Fruit fly (Drosophila melanogaster) whole organism, embryonic: ENCODE measurements around the gene bark.

Experiments used
- CG10274 ChIP-seq: fragments of 200-800 bp; sonication (Bioruptor generic); optimal IDR thresholded peaks from 3 replicates; lab custom pipeline; 2017; ENCODE audit warnings: missing biosample characterization, mild to moderate bottlenecking, missing genetic modification characterization
- CG10321 ChIP-seq: fragments of 200-800 bp; sonication (Bioruptor generic); IDR thresholded peaks from 2 replicates; pipeline ENCODE4 v1.3.6; 2022; ENCODE audit warnings: missing biosample characterization, missing genetic modification characterization
- CG10431 ChIP-seq: fragments of 200-800 bp; sonication (Bioruptor generic); optimal IDR thresholded peaks from 3 replicates; lab custom pipeline; 2018; ENCODE audit warnings: missing biosample characterization, mild to moderate bottlenecking, missing genetic modification characterization
- CG12219 ChIP-seq: fragments of 200-800 bp; sonication (Bioruptor generic); optimal IDR thresholded peaks from 3 replicates; lab custom pipeline; 2018; ENCODE audit warnings: missing biosample characterization, mild to moderate bottlenecking, missing genetic modification characterization
- CG15269 ChIP-seq: fragments of 200-800 bp; sonication (Bioruptor generic); optimal IDR thresholded peaks from 2 replicates; lab custom pipeline; 2018; ENCODE audit warnings: missing biosample characterization, mild to moderate bottlenecking, missing genetic modification characterization, moderate library complexity
- CG17186 ChIP-seq: fragments of 200-800 bp; sonication (Bioruptor generic); optimal IDR thresholded peaks from 3 replicates; lab custom pipeline; 2017; ENCODE audit warnings: missing biosample characterization, missing genetic modification reagents, missing genetic modification characterization
- CG17568 ChIP-seq: fragments of 200-800 bp; sonication (Bioruptor generic); optimal IDR thresholded peaks from 2 replicates; lab custom pipeline; 2018; ENCODE audit warnings: missing biosample characterization, mild to moderate bottlenecking, missing genetic modification characterization, moderate library complexity
- CG17829 ChIP-seq: fragments of 200-800 bp; optimal IDR thresholded peaks from 2 replicates; lab custom pipeline; 2019; ENCODE audit warnings: missing biosample characterization, mild to moderate bottlenecking, missing genetic modification characterization, moderate library complexity
- CG18262 ChIP-seq: fragments of 200-800 bp; optimal IDR thresholded peaks from 3 replicates; lab custom pipeline; 2019; ENCODE audit warnings: missing biosample characterization, mild to moderate bottlenecking, missing genetic modification characterization, moderate library complexity
- CG1832 ChIP-seq: fragments of 200-800 bp; sonication (Bioruptor generic); optimal IDR thresholded peaks from 2 replicates; lab custom pipeline; 2017; ENCODE audit warnings: missing biosample characterization, mild to moderate bottlenecking, missing genetic modification characterization, inconsistent platforms
- CG31441 ChIP-seq: fragments of 200-800 bp; sonication (Bioruptor generic); IDR thresholded peaks from 2 replicates; pipeline ENCODE4 v1.3.6; 2022; ENCODE audit warnings: missing biosample characterization, missing genetic modification characterization
- CG32532 ChIP-seq: fragments of 200-800 bp; sonication (Bioruptor generic); IDR thresholded peaks from 2 replicates; pipeline ENCODE4 v1.3.6; 2022; ENCODE audit warnings: missing biosample characterization, missing genetic modification characterization
- CG33557 ChIP-seq: fragments of 200-800 bp; sonication (Bioruptor generic); optimal IDR thresholded peaks from 2 replicates; lab custom pipeline; 2019; ENCODE audit warnings: missing biosample characterization, mild to moderate bottlenecking, missing genetic modification characterization, moderate library complexity
- CG3726 ChIP-seq: fragments of 200-800 bp; sonication (Bioruptor generic); IDR thresholded peaks from 3 replicates; pipeline ENCODE4, ENCODE4 v1.3.6; 2022; ENCODE audit warnings: missing biosample characterization, missing genetic modification characterization
- CG4424 ChIP-seq: fragments of 200-800 bp; sonication (Bioruptor generic); optimal IDR thresholded peaks from 3 replicates; lab custom pipeline; 2016; ENCODE audit warnings: missing biosample characterization, missing genetic modification characterization
- CG4730 ChIP-seq: fragments of 200-800 bp; sonication (Bioruptor generic); IDR thresholded peaks from 2 replicates; pipeline ENCODE4 v1.3.6; 2022; ENCODE audit warnings: missing biosample characterization, missing genetic modification characterization
- CG6254 ChIP-seq: fragments of 200-800 bp; sonication (Bioruptor generic); optimal IDR thresholded peaks from 3 replicates; lab custom pipeline; 2017; ENCODE audit warnings: mild to moderate bottlenecking, missing biosample characterization, missing genetic modification reagents, missing genetic modification characterization
- CG8944 ChIP-seq: fragments of 200-800 bp; sonication (Bioruptor generic); optimal IDR thresholded peaks from 3 replicates; lab custom pipeline; 2016; ENCODE audit warnings: missing biosample characterization, missing genetic modification characterization
- Deaf1 ChIP-seq: fragments of 200-800 bp; optimal IDR thresholded peaks from 3 replicates; lab custom pipeline; 2019; ENCODE audit warnings: missing biosample characterization, mild to moderate bottlenecking, missing genetic modification characterization, moderate library complexity
- Dll ChIP-seq: fragments of 200-800 bp; sonication (Bioruptor generic); IDR thresholded peaks from 4 replicates; pipeline ENCODE4 v1.3.6; 2022; ENCODE audit warnings: missing biosample characterization, missing genetic modification characterization; ENCODE audit not compliant: partially characterized antibody
- Fer3 ChIP-seq: fragments of 200-800 bp; sonication (Bioruptor generic); optimal IDR thresholded peaks from 2 replicates; lab custom pipeline; 2018; ENCODE audit warnings: missing biosample characterization, mild to moderate bottlenecking, missing genetic modification characterization, moderate library complexity
- MBD-R2 ChIP-seq: fragments of 200-800 bp; sonication (Bioruptor generic); IDR thresholded peaks from 2 replicates; pipeline ENCODE4 v1.3.6; 2022; ENCODE audit warnings: missing biosample characterization, missing genetic modification characterization
- Med ChIP-seq: fragments of 200-800 bp; sonication (Bioruptor generic); peaks from one replicate; lab custom pipeline; 2016; ENCODE audit warnings: missing biosample characterization, missing genetic modification characterization, mild to moderate bottlenecking, inconsistent platforms, moderate library complexity
- Myb ChIP-seq: fragments of 200-800 bp; sonication (Bioruptor generic); optimal IDR thresholded peaks from 2 replicates; lab custom pipeline; 2016; ENCODE audit warnings: missing biosample characterization, missing genetic modification characterization
- Nf-YC ChIP-seq: fragments of 200-800 bp; optimal IDR thresholded peaks from 3 replicates; lab custom pipeline; 2019; ENCODE audit warnings: missing biosample characterization, mild to moderate bottlenecking, missing genetic modification characterization, moderate library complexity
- Ptx1 ChIP-seq: fragments of 200-800 bp; sonication (Bioruptor generic); IDR thresholded peaks from 2 replicates; pipeline ENCODE4 v1.3.6; 2022; ENCODE audit warnings: missing biosample characterization, missing genetic modification characterization
- Rx ChIP-seq: fragments of 200-800 bp; sonication (Bioruptor generic); IDR thresholded peaks from 2 replicates; pipeline ENCODE4 v1.3.6; 2022; ENCODE audit warnings: missing biosample characterization, missing genetic modification characterization
- abd-A ChIP-seq: fragments of 200-800 bp; sonication (Bioruptor generic); optimal IDR thresholded peaks from 3 replicates; lab custom pipeline; 2019; ENCODE audit warnings: missing biosample characterization, mild to moderate bottlenecking, missing genetic modification characterization, moderate library complexity
- amos ChIP-seq: fragments of 200-800 bp; sonication (Bioruptor generic); IDR thresholded peaks from 2 replicates; pipeline ENCODE4 v1.3.6; 2022; ENCODE audit warnings: missing biosample characterization, missing genetic modification characterization; ENCODE audit not compliant: partially characterized antibody
- ap ChIP-seq: fragments of 200-800 bp; sonication (Bioruptor generic); IDR thresholded peaks from 2 replicates; pipeline ENCODE4 v1.3.6; 2022; ENCODE audit warnings: missing biosample characterization, missing genetic modification characterization
- ash1 ChIP-seq: fragments of 200-800 bp; sonication (Bioruptor generic); optimal IDR thresholded peaks from 2 replicates; lab custom pipeline; 2018; ENCODE audit warnings: missing biosample characterization, mild to moderate bottlenecking, missing genetic modification characterization
- bigmax ChIP-seq: fragments of 200-800 bp; sonication (Bioruptor generic); optimal IDR thresholded peaks from 2 replicates; lab custom pipeline; 2018; ENCODE audit warnings: missing biosample characterization, mild to moderate bottlenecking, missing genetic modification characterization
- cg ChIP-seq: fragments of 200-800 bp; sonication (Bioruptor generic); optimal IDR thresholded peaks from 3 replicates; lab custom pipeline; 2019; ENCODE audit warnings: missing biosample characterization, mild to moderate bottlenecking, missing genetic modification characterization, moderate library complexity
- chinmo ChIP-seq: fragments of 200-800 bp; sonication (Bioruptor generic); IDR thresholded peaks from 4 replicates; pipeline ENCODE4 v1.3.6; 2022; ENCODE audit warnings: missing biosample characterization, missing genetic modification characterization; ENCODE audit not compliant: partially characterized antibody
- crol ChIP-seq: fragments of 200-800 bp; sonication (Bioruptor generic); IDR thresholded peaks from 2 replicates; pipeline ENCODE4 v1.3.6; 2022; ENCODE audit warnings: missing biosample characterization, missing genetic modification characterization
- gem ChIP-seq: fragments of 200-800 bp; sonication (Bioruptor generic); optimal IDR thresholded peaks from 2 replicates; lab custom pipeline; 2019; ENCODE audit warnings: missing biosample characterization, mild to moderate bottlenecking, missing genetic modification characterization, moderate library complexity
- gfzf ChIP-seq: fragments of 200-800 bp; sonication (Bioruptor generic); optimal IDR thresholded peaks from 2 replicates; lab custom pipeline; 2016; ENCODE audit warnings: missing biosample characterization, mild to moderate bottlenecking, missing genetic modification characterization, moderate library complexity
- gsb-n ChIP-seq: fragments of 200-800 bp; sonication (Bioruptor generic); optimal IDR thresholded peaks from 3 replicates; lab custom pipeline; 2018; ENCODE audit warnings: missing biosample characterization, mild to moderate bottlenecking, missing genetic modification characterization
- kni ChIP-seq: fragments of 200-800 bp; sonication (Bioruptor generic); optimal IDR thresholded peaks from 3 replicates; lab custom pipeline; 2017; ENCODE audit warnings: mild to moderate bottlenecking, missing biosample characterization, missing genetic modification reagents, missing genetic modification characterization
- lov ChIP-seq, 2 experiments: fragments of 200-800 bp in 1 of 2; fragments of >200 bp in 1 of 2; sonication (Bioruptor generic) in 1 of 2; IDR thresholded peaks in 1 of 2; optimal IDR thresholded peaks in 1 of 2; 2 replicates in 1 of 2; 3 replicates in 1 of 2; pipeline versions ENCODE4 v1.3.6 to Lab custom; 2017 to 2022; ENCODE audit warnings: missing biosample characterization in 1 of 2, missing genetic modification characterization in 1 of 2
- scrt ChIP-seq: fragments of 200-800 bp; sonication (Bioruptor generic); optimal IDR thresholded peaks from 2 replicates; lab custom pipeline; 2018; ENCODE audit warnings: missing biosample characterization, mild to moderate bottlenecking, missing genetic modification characterization, moderate library complexity
- sens ChIP-seq: fragments of 200-800 bp; sonication (Bioruptor generic); peaks from one replicate; lab custom pipeline; 2016; ENCODE audit warnings: missing biosample characterization, missing genetic modification characterization
- sens-2 ChIP-seq: fragments of 200-800 bp; sonication (Bioruptor generic); IDR thresholded peaks from 2 replicates; pipeline ENCODE4 v1.3.6; 2022; ENCODE audit warnings: missing biosample characterization, missing genetic modification characterization
- sqz ChIP-seq: fragments of 200-800 bp; sonication (Bioruptor generic); optimal IDR thresholded peaks from 3 replicates; lab custom pipeline; 2018; ENCODE audit warnings: missing biosample characterization, mild to moderate bottlenecking, missing genetic modification characterization
- tll ChIP-seq, 2 experiments: fragments of 200-800 bp in 1 of 2; fragments of >200 bp in 1 of 2; sonication (Bioruptor generic) in 1 of 2; optimal IDR thresholded peaks; 2 replicates each; lab custom pipeline; 2017 to 2019; ENCODE audit warnings: missing biosample characterization in 2 of 2, missing genetic modification characterization in 2 of 2, mild to moderate bottlenecking in 1 of 2, moderate library complexity in 1 of 2
- toy ChIP-seq: fragments of 200-800 bp; sonication (Bioruptor generic); IDR thresholded peaks from 2 replicates; pipeline ENCODE4 v1.3.6; 2022; ENCODE audit warnings: missing biosample characterization, missing genetic modification characterization
- twi ChIP-seq: fragments of 200-800 bp; optimal IDR thresholded peaks from 2 replicates; lab custom pipeline; 2019; ENCODE audit warnings: missing biosample characterization, mild to moderate bottlenecking, missing genetic modification characterization, moderate library complexity
- vvl ChIP-seq: fragments of 200-800 bp; sonication (Bioruptor generic); IDR thresholded peaks from 2 replicates; pipeline ENCODE4 v1.3.6; 2022; ENCODE audit warnings: missing biosample characterization, missing genetic modification characterization
- zen2 ChIP-seq: fragments of 200-800 bp; sonication (Bioruptor generic); IDR thresholded peaks from 3 replicates; pipeline ENCODE4 v1.3.6; 2022; ENCODE audit warnings: missing biosample characterization, missing genetic modification characterization; ENCODE audit not compliant: partially characterized antibody

The bark gene

DNA sequence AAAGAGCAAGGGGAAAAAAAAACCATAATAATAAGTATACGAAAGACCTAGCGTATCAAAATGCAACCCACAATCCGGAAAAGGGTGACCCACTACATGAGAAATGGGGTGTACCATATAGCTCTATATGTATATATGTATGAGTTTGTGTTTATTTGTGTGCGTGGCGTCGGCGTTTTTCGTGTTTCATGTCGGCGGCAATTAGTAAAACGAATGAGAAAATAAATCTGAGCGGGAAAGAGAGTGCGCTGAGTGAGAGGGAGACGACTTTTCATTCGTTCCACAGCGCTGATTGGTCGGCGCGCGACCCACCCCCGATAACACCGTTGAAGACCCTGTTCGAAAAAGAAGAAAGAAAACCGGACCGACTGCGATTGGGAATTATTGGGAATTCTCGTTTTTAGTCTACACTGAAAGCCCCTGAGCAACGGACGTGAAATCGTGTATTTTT lies 49.5 kb downstream of the bark start, which contains the start of gene slp2 (continued):
- TF ChIP-seq sens (GFP tag; lab: Kevin White, UChicago) (peak; percentile 78), CG6254 (GFP tag; lab: Kevin White, UChicago) (peak; percentile 65), ash1 (GFP tag; lab: Kevin White, UChicago) (peak; percentile 45), Fer3 (no peak), CG18262 (tag; lab: Kevin White, UChicago) (no peak), CG1832 (GFP tag; lab: Kevin White, UChicago) (peak; percentile 83), amos (GFP tag; lab: Robert Waterston, UW) (no peak), abd-A (tag; lab: Kevin White, UChicago) (peak; percentile 87), twi (tag; lab: Kevin White, UChicago) (peak; percentile 9), lov (optimal IDR thresholded peaks at IDR 0.05; lab: Kevin White, UChicago) (no peak), lov (GFP tag; IDR thresholded peaks at IDR 0.05; lab: Robert Waterston, UW) (peak; percentile 19; the same call in 1 of the 3 replicates), CG15269 (tag; lab: Kevin White, UChicago) (no peak), Deaf1 (tag; lab: Kevin White, UChicago) (peak; percentile 97), Med (peak; percentile 40), sens-2 (GFP tag; lab: Robert Waterston, UW) (0 out of 2 replicates have a peak, but pooled peaks have one; percentile 14), sqz (GFP tag; lab: Kevin White, UChicago) (peak; percentile 48), CG10321 (GFP tag; lab: Robert Waterston, UW) (peak; percentile 79), Nf-YC (peak; percentile 98), cg (GFP tag; lab: Kevin White, UChicago) (peak; percentile 94), gsb-n (tag; lab: Kevin White, UChicago) (peak; percentile 73), scrt (no peak), CG8944 (GFP tag; lab: Kevin White, UChicago) (no peak), chinmo (GFP tag; lab: Robert Waterston, UW) (0 out of 4 replicates have a peak, but pooled peaks have one; percentile 16), CG4730 (no peak), CG31441 (no peak), CG17568 (GFP tag; lab: Kevin White, UChicago) (peak; percentile 38), Dll (GFP tag; lab: Robert Waterston, UW) (0 out of 4 replicates have a peak, but pooled peaks have one; percentile 16), kni (GFP tag; lab: Kevin White, UChicago) (peak; percentile 72), bigmax (GFP tag; lab: Kevin White, UChicago) (no peak), vvl (peak; percentile 39; the same call in 1 of the 2 replicates), CG17829 (tag; lab: Kevin White, UChicago) (peak; percentile 36), Rx (GFP tag; lab: Robert Waterston, UW) (no peak), crol (GFP tag; lab: Robert Waterston, UW) (peak; percentile 33; the same call in 1 of the 2 replicates)
- TF ChIP-seq, all 482 proteins: peak for 42

DNA sequence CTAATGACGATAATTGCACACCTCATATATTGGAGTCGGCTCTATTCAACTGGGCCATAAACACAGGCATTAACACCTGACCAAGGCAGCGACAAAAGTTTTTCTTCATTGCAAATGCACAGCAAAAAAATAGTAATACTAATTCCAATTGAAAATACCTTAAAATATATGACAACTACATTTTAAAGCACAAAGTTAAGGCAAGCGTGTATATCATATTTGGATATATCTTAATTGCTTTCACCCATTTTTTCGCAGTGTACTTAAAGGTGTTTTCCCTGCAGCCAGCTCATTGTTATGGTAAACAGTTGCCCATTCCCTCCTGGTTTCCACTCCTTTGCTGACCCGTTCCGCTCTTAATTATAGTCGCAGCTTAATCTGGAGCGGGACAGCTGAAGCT lies 54.0 kb downstream of the bark start:
- TF ChIP-seq CG10274 (GFP tag; lab: Kevin White, UChicago) (no peak), Myb (no peak), CG4424 (peak; percentile 38), CG32532 (GFP tag; lab: Robert Waterston, UW) (no peak), gem (tag; lab: Kevin White, UChicago) (peak; percentile 64), MBD-R2 (GFP tag; lab: Robert Waterston, UW) (no peak), CG10431 (no peak), ap (GFP tag; lab: Robert Waterston, UW) (0 out of 2 replicates have a peak, but pooled peaks have one; percentile 25), CG18262 (tag; lab: Kevin White, UChicago) (peak; percentile 61), CG12219 (GFP tag; lab: Kevin White, UChicago) (no peak), Ptx1 (peak; percentile 19; the same call in 1 of the 2 replicates), abd-A (tag; lab: Kevin White, UChicago) (no peak), gfzf (no peak), CG3726 (no peak), CG33557 (GFP tag; lab: Kevin White, UChicago) (peak; percentile 38), zen2 (GFP tag; lab: Robert Waterston, UW) (no peak), toy (GFP tag; lab: Robert Waterston, UW) (no peak), tll (GFP tag; optimal IDR thresholded peaks at IDR 0.05; lab: Kevin White, UChicago) (no peak), CG17186 (GFP tag; lab: Kevin White, UChicago) (no peak)
